Worm (Caenorhabditis elegans) whole organism, young adult: ENCODE measurements around the gene cnt-2.

Source experiments
- B0261.1 ChIP-seq: sonication (generic microtip); optimal IDR thresholded peaks from 2 replicates; lab custom pipeline; 2016; ENCODE audit warnings: mild to moderate bottlenecking, missing genetic modification characterization, moderate library complexity, missing compliant biosample characterization
- C06A6.2 ChIP-seq: fragments of 200-800 bp; sonication (Bioruptor generic); conservative IDR thresholded peaks from 2 replicates; pipeline ENCODE4 v1.3.6; 2022; ENCODE audit warnings: missing genetic modification characterization, missing compliant biosample characterization
- D2030.7 ChIP-seq: fragments of 200-800 bp; sonication (Bioruptor generic); IDR thresholded peaks from 2 replicates; pipeline ENCODE4 v1.3.6; 2022; ENCODE audit warnings: missing genetic modification reagents, missing genetic modification characterization, missing compliant biosample characterization
- F10E7.11 ChIP-seq: sonication (generic microtip); optimal IDR thresholded peaks from 2 replicates; lab custom pipeline; 2017; ENCODE audit warnings: mild to moderate bottlenecking, missing genetic modification characterization, moderate library complexity, missing compliant biosample characterization
- F22D6.2 ChIP-seq: sonication (generic microtip); optimal IDR thresholded peaks from 2 replicates; lab custom pipeline; 2016; ENCODE audit warnings: mild to moderate bottlenecking, missing genetic modification characterization, missing compliant biosample characterization
- F23B12.7 ChIP-seq: sonication (generic microtip); optimal IDR thresholded peaks from 2 replicates; lab custom pipeline; 2017; ENCODE audit warnings: missing genetic modification characterization, mild to moderate bottlenecking, missing compliant biosample characterization, antibody characterized with exemption, moderate library complexity; ENCODE audit not compliant: insufficient read depth
- F52B5.7 ChIP-seq: sonication (generic microtip); optimal IDR thresholded peaks from 2 replicates; lab custom pipeline; 2016; ENCODE audit warnings: mild to moderate bottlenecking, missing genetic modification characterization, missing compliant biosample characterization
- F55B11.4 ChIP-seq: sonication (generic microtip); optimal IDR thresholded peaks from 2 replicates; lab custom pipeline; 2016; ENCODE audit warnings: missing compliant biosample characterization, missing genetic modification characterization, borderline replicate concordance; ENCODE audit not compliant: insufficient read depth
- F57A8.1 ChIP-seq: fragments of 200-800 bp; sonication (Bioruptor generic); optimal IDR thresholded peaks from 2 replicates; lab custom pipeline; 2018; ENCODE audit warnings: mild to moderate bottlenecking, missing genetic modification characterization, moderate library complexity, missing compliant biosample characterization
- F57C9.4 ChIP-seq: sonication (generic microtip); optimal IDR thresholded peaks from 2 replicates; lab custom pipeline; 2017; ENCODE audit warnings: mild to moderate bottlenecking, missing genetic modification characterization, missing compliant biosample characterization
- K12H6.12 ChIP-seq: fragments of 200-800 bp; sonication (Bioruptor generic); optimal IDR thresholded peaks from 2 replicates; lab custom pipeline; 2018; ENCODE audit warnings: mild to moderate bottlenecking, missing genetic modification characterization, missing compliant biosample characterization
- T07F8.4 ChIP-seq: sonication (generic microtip); optimal IDR thresholded peaks from 2 replicates; lab custom pipeline; 2016; ENCODE audit warnings: mild to moderate bottlenecking, missing genetic modification characterization, moderate library complexity, missing compliant biosample characterization
- Y53F4B.3 ChIP-seq: fragments of 200-800 bp; sonication (Bioruptor generic); IDR thresholded peaks from 2 replicates; pipeline ENCODE4 v1.3.6; 2022; ENCODE audit warnings: missing genetic modification reagents, missing genetic modification characterization, missing compliant biosample characterization
- Y53G8AR.9 ChIP-seq: fragments of 200-800 bp; sonication (Bioruptor generic); conservative IDR thresholded peaks from 2 replicates; pipeline ENCODE4 v1.3.6; 2022; ENCODE audit warnings: missing genetic modification reagents, missing genetic modification characterization, missing compliant biosample characterization
- ZK185.1 ChIP-seq: sonication (generic microtip); optimal IDR thresholded peaks from 2 replicates; lab custom pipeline; 2016; ENCODE audit warnings: mild to moderate bottlenecking, missing genetic modification characterization, missing compliant biosample characterization; ENCODE audit not compliant: poor library complexity, severe bottlenecking
- atf-7 ChIP-seq: sonication (generic microtip); optimal IDR thresholded peaks from 2 replicates; lab custom pipeline; 2017; ENCODE audit warnings: mild to moderate bottlenecking, missing genetic modification characterization, missing compliant biosample characterization
- attf-3 ChIP-seq: fragments of 200-800 bp; sonication (Bioruptor generic); conservative IDR thresholded peaks from 2 replicates; pipeline ENCODE4 v1.3.6; 2022; ENCODE audit warnings: missing genetic modification reagents, missing genetic modification characterization, missing compliant biosample characterization
- ceh-100 ChIP-seq: fragments of 200-800 bp; sonication (Bioruptor generic); IDR thresholded peaks from 2 replicates; pipeline ENCODE4 v1.3.6; 2022; ENCODE audit warnings: missing genetic modification reagents, missing genetic modification characterization, missing compliant biosample characterization
- ceh-40 ChIP-seq: fragments of 200-800 bp; sonication (Bioruptor generic); IDR thresholded peaks from 2 replicates; pipeline ENCODE4 v1.3.6; 2022; ENCODE audit warnings: missing genetic modification characterization, missing compliant biosample characterization
- ceh-58 ChIP-seq: fragments of 200-800 bp; sonication (Bioruptor generic); IDR thresholded peaks from 2 replicates; pipeline ENCODE4 v1.3.6; 2022; ENCODE audit warnings: missing genetic modification characterization, missing compliant biosample characterization
- ceh-91 ChIP-seq: fragments of 200-800 bp; sonication (Bioruptor generic); IDR thresholded peaks from 2 replicates; pipeline ENCODE4 v1.3.6; 2022; ENCODE audit warnings: missing genetic modification reagents, missing genetic modification characterization, missing compliant biosample characterization
- fkh-3 ChIP-seq: sonication (generic microtip); optimal IDR thresholded peaks from 2 replicates; lab custom pipeline; 2016; ENCODE audit warnings: mild to moderate bottlenecking, missing genetic modification characterization, missing compliant biosample characterization
- hrde-1 ChIP-seq: sonication (generic microtip); optimal IDR thresholded peaks from 2 replicates; lab custom pipeline; 2016; ENCODE audit warnings: missing genetic modification characterization, mild to moderate bottlenecking, missing compliant biosample characterization, moderate library complexity, missing genotype, missing genetic modification reagents, borderline replicate concordance
- hsf-1 ChIP-seq: fragments of 200-800 bp; sonication (Bioruptor generic); IDR thresholded peaks from 2 replicates; pipeline ENCODE4 v1.3.6; 2022; ENCODE audit warnings: missing genetic modification reagents, missing genetic modification characterization, missing compliant biosample characterization
- lag-1 ChIP-seq: fragments of 200-800 bp; sonication (Bioruptor generic); IDR thresholded peaks from 2 replicates; pipeline ENCODE4 v1.3.6; 2022; ENCODE audit warnings: missing genetic modification reagents, missing genetic modification characterization, missing compliant biosample characterization
- let-607 ChIP-seq, 2 experiments: fragments of 200-800 bp in 1 of 2; sonication (Bioruptor generic) in 1 of 2; sonication (generic microtip) in 1 of 2; optimal IDR thresholded peaks; 2 replicates each; lab custom pipeline; 2016 to 2018; ENCODE audit warnings: mild to moderate bottlenecking in 2 of 2, missing compliant biosample characterization in 2 of 2, missing genetic modification characterization in 2 of 2, moderate library complexity in 2 of 2, missing genotype in 1 of 2
- lin-54 ChIP-seq: fragments of 200-800 bp; sonication (Bioruptor generic); optimal IDR thresholded peaks from 2 replicates; lab custom pipeline; 2018; ENCODE audit warnings: mild to moderate bottlenecking, missing genetic modification characterization, missing compliant biosample characterization
- madf-10 ChIP-seq: sonication (generic microtip); optimal IDR thresholded peaks from 2 replicates; lab custom pipeline; 2016; ENCODE audit warnings: mild to moderate bottlenecking, missing genetic modification characterization, missing compliant biosample characterization
- mes-4 ChIP-seq: sonication (generic microtip); optimal IDR thresholded peaks from 2 replicates; lab custom pipeline; 2016; ENCODE audit warnings: missing genotype, missing genetic modification characterization, missing compliant biosample characterization
- nhr-80 ChIP-seq: sonication (generic microtip); optimal IDR thresholded peaks from 2 replicates; lab custom pipeline; 2016; ENCODE audit warnings: missing genetic modification characterization, missing compliant biosample characterization
- pha-4 ChIP-seq: fragments of 150-350 bp; sonication (generic microtip); optimal IDR thresholded peaks from 2 replicates; lab custom pipeline; 2014; ENCODE audit warnings: missing biosample characterization, missing genetic modification reagents, missing genetic modification characterization
- rpc-1 ChIP-seq, 2 experiments: fragments of 150-350 bp in 1 of 2; sonication (generic microtip) in 1 of 2; optimal IDR thresholded peaks; 2 replicates each; lab custom pipeline; 2014 to 2018; ENCODE audit warnings: missing biosample characterization in 1 of 2, missing genetic modification characterization in 1 of 2, missing genetic modification reagents in 1 of 2, missing genotype in 1 of 2
- tbp1 ChIP-seq: fragments of 200-800 bp; sonication (Bioruptor generic); optimal IDR thresholded peaks from 2 replicates; lab custom pipeline; 2018; ENCODE audit warnings: mild to moderate bottlenecking, missing genetic modification characterization, missing compliant biosample characterization
- tlf-1 ChIP-seq: fragments of 200-800 bp; sonication (Bioruptor generic); optimal IDR thresholded peaks from 2 replicates; lab custom pipeline; 2018; ENCODE audit warnings: mild to moderate bottlenecking, missing genetic modification characterization, missing compliant biosample characterization
- unc-130 ChIP-seq: sonication (generic microtip); optimal IDR thresholded peaks from 2 replicates; lab custom pipeline; 2016; ENCODE audit warnings: missing genetic modification reagents, missing genetic modification characterization, missing compliant biosample characterization
- unc-62 ChIP-seq: fragments of 150-350 bp; optimal IDR thresholded peaks from 2 replicates; lab custom pipeline; 2014; ENCODE audit warnings: missing biosample characterization, missing genetic modification reagents, missing genetic modification characterization
- zfh-2 ChIP-seq: fragments of 200-800 bp; sonication (Bioruptor generic); conservative IDR thresholded peaks from 2 replicates; pipeline ENCODE4 v1.3.6; 2022; ENCODE audit warnings: missing genetic modification reagents, missing genetic modification characterization, missing compliant biosample characterization
- ztf-18 ChIP-seq: sonication (generic microtip); optimal IDR thresholded peaks from 2 replicates; lab custom pipeline; 2016; ENCODE audit warnings: missing genotype, mild to moderate bottlenecking, missing genetic modification characterization, missing compliant biosample characterization
- ztf-22 ChIP-seq: fragments of 200-800 bp; sonication (Bioruptor generic); optimal IDR thresholded peaks from 2 replicates; lab custom pipeline; 2018; ENCODE audit warnings: mild to moderate bottlenecking, missing genetic modification characterization, moderate library complexity, missing compliant biosample characterization
- ztf-3 ChIP-seq: fragments of 200-800 bp; sonication (Bioruptor generic); optimal IDR thresholded peaks from 2 replicates; lab custom pipeline; 2018; ENCODE audit warnings: mild to moderate bottlenecking, missing genetic modification characterization, missing compliant biosample characterization

The cnt-2 gene

DNA sequence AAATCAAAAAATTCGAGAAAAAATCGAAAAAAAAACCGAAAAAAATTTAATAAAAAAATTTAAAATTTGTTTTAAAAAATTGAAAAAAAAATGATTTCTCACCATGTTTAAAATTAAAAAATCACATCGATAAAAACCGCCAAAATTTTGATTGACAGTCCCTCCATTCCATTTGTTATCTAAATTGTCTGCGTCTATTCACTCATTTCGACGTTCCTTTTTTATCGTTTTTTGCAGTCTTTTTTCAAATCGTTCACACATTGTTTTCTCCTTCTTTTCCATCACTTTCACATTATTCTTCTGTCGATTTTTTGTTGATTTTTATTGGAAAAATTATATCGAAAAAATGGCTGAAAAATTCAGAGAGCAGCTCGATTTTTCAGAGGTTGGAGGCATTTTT, 1.3 kb downstream of the cnt-2 start:
- no peak for TF ChIP-seq unc-130 (GFP tag; lab: Kevin White, UChicago)
- TF ChIP-seq K12H6.12, result no peak
- TF ChIP-seq ZK185.1, result no peak
- TF ChIP-seq nhr-80 (tag; lab: Kevin White, UChicago), result peak; percentile 60
- TF ChIP-seq atf-7 (tag; lab: Kevin White, UChicago), result no peak
- no peak for TF ChIP-seq hsf-1
- no peak for TF ChIP-seq F10E7.11
- peak; percentile 67 to 85 for TF ChIP-seq let-607 (tag; optimal IDR thresholded peaks at IDR 0.05; lab: Kevin White, UChicago)
- TF ChIP-seq unc-62 (GFP tag; lab: Kevin White, UChicago), result no peak
- TF ChIP-seq tlf-1 (GFP tag; lab: Kevin White, UChicago), result no peak

DNA sequence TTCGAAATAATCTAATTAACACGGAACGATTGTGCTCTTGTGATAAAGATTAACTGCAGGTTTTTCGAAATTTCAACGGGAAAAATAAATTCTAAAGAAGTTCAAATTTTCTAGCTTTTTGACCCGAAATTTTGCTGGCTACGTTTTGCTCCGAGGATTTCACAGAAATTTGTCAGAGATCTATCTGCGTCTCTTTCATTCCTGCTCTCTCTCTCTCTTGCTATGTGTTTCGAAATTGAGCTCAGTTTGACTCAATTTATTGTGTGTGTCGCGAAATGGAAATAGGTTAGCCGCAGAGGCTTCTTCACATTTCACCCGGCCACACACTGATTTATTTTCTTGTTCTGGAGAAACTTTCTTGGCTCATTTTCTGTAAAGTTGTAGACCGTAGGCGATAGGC, 2.8 kb downstream of the cnt-2 start:
- TF ChIP-seq F57C9.4 (no peak), C06A6.2 (no peak), zfh-2 (no peak), ceh-40 (GFP tag; lab: Robert Waterston, UW) (no peak), fkh-3 (no peak), T07F8.4 (tag; lab: Kevin White, UChicago) (no peak), pha-4 (tag; lab: Kevin White, UChicago) (no peak), hrde-1 (tag; lab: Kevin White, UChicago) (no peak), ceh-58 (GFP tag; lab: Robert Waterston, UW) (no peak), F57A8.1 (GFP tag; lab: Kevin White, UChicago) (no peak), rpc-1 (optimal IDR thresholded peaks at IDR 0.05; lab: Kevin White, UChicago) (no peak), rpc-1 (tag; optimal IDR thresholded peaks at IDR 0.05; lab: Kevin White, UChicago) (no peak), attf-3 (GFP tag; lab: Robert Waterston, UW) (no peak), lin-54 (GFP tag; lab: Kevin White, UChicago) (no peak), lag-1 (no peak), ztf-18 (no peak), Y53F4B.3 (GFP tag; lab: Robert Waterston, UW) (no peak), F52B5.7 (tag; lab: Kevin White, UChicago) (no peak), ztf-3 (GFP tag; lab: Kevin White, UChicago) (no peak)
- TF ChIP-seq, all 124 proteins: peak for 0

DNA sequence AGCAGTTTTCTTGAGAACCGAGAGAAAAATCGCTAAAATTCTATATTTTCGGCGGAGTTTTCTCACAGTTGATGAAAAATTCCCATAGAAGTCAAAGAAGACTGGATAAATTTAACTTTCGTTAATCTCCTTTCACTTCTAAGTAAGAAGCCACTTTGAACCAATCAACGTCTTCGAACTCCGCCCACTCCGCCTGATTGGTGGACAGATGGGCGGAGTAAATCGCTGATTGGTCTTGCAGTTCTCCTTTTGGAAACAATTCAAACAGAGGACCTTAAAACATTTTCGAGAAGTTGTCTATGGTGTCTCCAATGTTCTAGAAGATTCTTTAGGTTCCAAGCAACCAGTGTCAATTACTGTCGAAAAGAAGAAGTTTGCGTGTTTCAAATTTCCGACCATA, 3.6 kb downstream of the cnt-2 start:
- TF ChIP-seq F23B12.7, result no peak
- TF ChIP-seq ceh-91, result no peak
- TF ChIP-seq B0261.1 (tag; lab: Kevin White, UChicago), result no peak
- TF ChIP-seq Y53F4B.3 (GFP tag; lab: Robert Waterston, UW), result no peak
- TF ChIP-seq madf-10 (tag; lab: Kevin White, UChicago), result no peak
- no peak for TF ChIP-seq attf-3 (GFP tag; lab: Robert Waterston, UW)
- no peak for TF ChIP-seq D2030.7 (GFP tag; lab: Robert Waterston, UW)
- no peak for TF ChIP-seq F55B11.4 (tag; lab: Kevin White, UChicago)
- no peak for TF ChIP-seq Y53G8AR.9
- TF ChIP-seq tbp1, result no peak
- TF ChIP-seq mes-4 (tag; lab: Kevin White, UChicago), result no peak
- TF ChIP-seq ceh-100, result no peak
- TF ChIP-seq F22D6.2, result no peak
- no peak for TF ChIP-seq ztf-22 (GFP tag; lab: Kevin White, UChicago)
